Worm (Caenorhabditis elegans) whole organism, mixed stage, embryonic: ENCODE measurements around the gene C25G4.3.

Source experiments
- ceh-43 ChIP-seq: fragments of 200-800 bp; sonication (Bioruptor generic); optimal IDR thresholded peaks from 2 replicates; lab custom pipeline; 2018; ENCODE audit warnings: mild to moderate bottlenecking, missing genetic modification characterization, moderate library complexity, missing compliant biosample characterization
- ceh-83 ChIP-seq: fragments of 200-800 bp; sonication (Bioruptor generic); optimal IDR thresholded peaks from 2 replicates; lab custom pipeline; 2018; ENCODE audit warnings: mild to moderate bottlenecking, missing genetic modification characterization, missing compliant biosample characterization
- mab-5 ChIP-seq: fragments of 150-350 bp; optimal IDR thresholded peaks from 2 replicates; lab custom pipeline; 2014; ENCODE audit warnings: missing biosample characterization, missing genetic modification characterization
- nhr-12 ChIP-seq: fragments of 150-350 bp; optimal IDR thresholded peaks from 2 replicates; lab custom pipeline; 2014; ENCODE audit warnings: missing biosample characterization, missing genetic modification characterization
- nhr-237 ChIP-seq: fragments of 150-350 bp; optimal IDR thresholded peaks from 2 replicates; lab custom pipeline; 2014; ENCODE audit warnings: missing biosample characterization, missing genetic modification characterization
- nhr-76 ChIP-seq: sonication (generic microtip); optimal IDR thresholded peaks from 2 replicates; lab custom pipeline; 2017; ENCODE audit warnings: missing biosample characterization, missing genetic modification characterization
- pha-4 ChIP-seq: fragments of 150-350 bp; optimal IDR thresholded peaks from 2 replicates; lab custom pipeline; 2018; ENCODE audit warnings: missing biosample characterization, missing genetic modification reagents, missing genetic modification characterization
- unc-62 ChIP-seq: fragments of 150-350 bp; optimal IDR thresholded peaks from 2 replicates; lab custom pipeline; 2014; ENCODE audit warnings: missing biosample characterization, missing genetic modification reagents, missing genetic modification characterization
- ztf-11 ChIP-seq: fragments of 150-350 bp; optimal IDR thresholded peaks from 2 replicates; lab custom pipeline; 2014; ENCODE audit warnings: missing biosample characterization, missing genetic modification characterization

ce11 chrIV:12435442-12435841 lies 10.2 kb downstream of the C25G4.3 start, which contains the start of gene irg-4:
- no peak for TF ChIP-seq nhr-12 (tag; lab: Kevin White, UChicago)
- TF ChIP-seq pha-4, result no peak
- no peak for TF ChIP-seq unc-62
- TF ChIP-seq ceh-83 (GFP tag; lab: Kevin White, UChicago), result no peak
- no peak for TF ChIP-seq ceh-43 (GFP tag; lab: Kevin White, UChicago)
- TF ChIP-seq mab-5 (tag; lab: Kevin White, UChicago), result no peak
- no peak for TF ChIP-seq ztf-11
- no peak for TF ChIP-seq nhr-76 (tag; lab: Kevin White, UChicago)
- TF ChIP-seq nhr-237 (tag; lab: Kevin White, UChicago), result no peak
